Worm (Caenorhabditis elegans) whole organism, mixed stage, embryonic: ENCODE measurements around the gene F58A6.2.

Experiments
- M03D4.4 ChIP-seq: sonication (generic microtip); optimal IDR thresholded peaks from 2 replicates; lab custom pipeline; 2017; ENCODE audit warnings: mild to moderate bottlenecking, missing genetic modification characterization, missing compliant biosample characterization
- bed-3 ChIP-seq: fragments of 200-800 bp; sonication (Bioruptor generic); optimal IDR thresholded peaks from 3 replicates; lab custom pipeline; 2018; ENCODE audit warnings: mild to moderate bottlenecking, missing genetic modification characterization, moderate library complexity, missing compliant biosample characterization
- blmp-1 ChIP-seq: fragments of 150-350 bp; optimal IDR thresholded peaks from 2 replicates; lab custom pipeline; 2014; ENCODE audit warnings: missing biosample characterization, missing genetic modification characterization
- ceh-39 ChIP-seq: fragments of 150-350 bp; optimal IDR thresholded peaks from 2 replicates; lab custom pipeline; 2014; ENCODE audit warnings: missing biosample characterization, missing genetic modification characterization
- ceh-43 ChIP-seq: fragments of 200-800 bp; sonication (Bioruptor generic); optimal IDR thresholded peaks from 2 replicates; lab custom pipeline; 2018; ENCODE audit warnings: mild to moderate bottlenecking, missing genetic modification characterization, moderate library complexity, missing compliant biosample characterization
- ceh-83 ChIP-seq: fragments of 200-800 bp; sonication (Bioruptor generic); optimal IDR thresholded peaks from 2 replicates; lab custom pipeline; 2018; ENCODE audit warnings: mild to moderate bottlenecking, missing genetic modification characterization, missing compliant biosample characterization
- ces-1 ChIP-seq: fragments of 150-350 bp; optimal IDR thresholded peaks from 2 replicates; lab custom pipeline; 2014; ENCODE audit warnings: missing biosample characterization, missing genetic modification reagents, missing genetic modification characterization
- cnd-1 ChIP-seq: fragments of 200-800 bp; sonication (Bioruptor generic); optimal IDR thresholded peaks from 2 replicates; lab custom pipeline; 2018; ENCODE audit warnings: mild to moderate bottlenecking, missing genetic modification characterization, missing compliant biosample characterization
- elt-1 ChIP-seq: sonication (generic microtip); optimal IDR thresholded peaks from 2 replicates; lab custom pipeline; 2017; ENCODE audit warnings: missing genetic modification characterization, mild to moderate bottlenecking, missing compliant biosample characterization, antibody characterized with exemption, moderate library complexity, borderline replicate concordance; ENCODE audit not compliant: insufficient read depth
- elt-3 ChIP-seq: fragments of 150-350 bp; optimal IDR thresholded peaks from 2 replicates; lab custom pipeline; 2014; ENCODE audit warnings: missing biosample characterization, missing genetic modification characterization
- flh-1 ChIP-seq: fragments of 200-800 bp; sonication (Bioruptor generic); optimal IDR thresholded peaks from 2 replicates; lab custom pipeline; 2018; ENCODE audit warnings: mild to moderate bottlenecking, missing genetic modification characterization, moderate library complexity, missing compliant biosample characterization
- ham-2 ChIP-seq: fragments of 200-800 bp; sonication (Bioruptor generic); optimal IDR thresholded peaks from 2 replicates; lab custom pipeline; 2018; ENCODE audit warnings: mild to moderate bottlenecking, missing genetic modification characterization, missing compliant biosample characterization
- hlh-1 ChIP-seq: fragments of 150-350 bp; optimal IDR thresholded peaks from 2 replicates; lab custom pipeline; 2014; ENCODE audit warnings: missing biosample characterization, missing genetic modification reagents, missing genetic modification characterization
- lin-13 ChIP-seq: fragments of 150-350 bp; optimal IDR thresholded peaks from 2 replicates; lab custom pipeline; 2014; ENCODE audit warnings: missing biosample characterization, missing genetic modification characterization
- lin-32 ChIP-seq: fragments of 200-800 bp; sonication (Bioruptor generic); optimal IDR thresholded peaks from 2 replicates; lab custom pipeline; 2018; ENCODE audit warnings: mild to moderate bottlenecking, missing genetic modification characterization, missing compliant biosample characterization
- lsy-2 ChIP-seq: fragments of 150-350 bp; optimal IDR thresholded peaks from 2 replicates; lab custom pipeline; 2014; ENCODE audit warnings: missing biosample characterization, missing genetic modification characterization
- mab-5 ChIP-seq: fragments of 150-350 bp; optimal IDR thresholded peaks from 2 replicates; lab custom pipeline; 2014; ENCODE audit warnings: missing biosample characterization, missing genetic modification characterization
- mep-1 ChIP-seq: fragments of 150-350 bp; optimal IDR thresholded peaks from 2 replicates; lab custom pipeline; 2017; ENCODE audit warnings: missing biosample characterization, missing genetic modification reagents, missing genetic modification characterization, inconsistent platforms
- mls-2 ChIP-seq: sonication (generic microtip); optimal IDR thresholded peaks from 2 replicates; lab custom pipeline; 2016; ENCODE audit warnings: mild to moderate bottlenecking, missing genetic modification characterization, moderate library complexity, missing compliant biosample characterization
- nhr-12 ChIP-seq: fragments of 150-350 bp; optimal IDR thresholded peaks from 2 replicates; lab custom pipeline; 2014; ENCODE audit warnings: missing biosample characterization, missing genetic modification characterization
- nhr-2 ChIP-seq: fragments of 150-350 bp; optimal IDR thresholded peaks from 2 replicates; lab custom pipeline; 2014; ENCODE audit warnings: missing biosample characterization, missing genetic modification characterization
- nhr-237 ChIP-seq: fragments of 150-350 bp; optimal IDR thresholded peaks from 2 replicates; lab custom pipeline; 2014; ENCODE audit warnings: missing biosample characterization, missing genetic modification characterization
- nhr-28 ChIP-seq: fragments of 150-350 bp; optimal IDR thresholded peaks from 2 replicates; lab custom pipeline; 2014; ENCODE audit warnings: missing biosample characterization, missing genetic modification characterization
- nhr-76 ChIP-seq: sonication (generic microtip); optimal IDR thresholded peaks from 2 replicates; lab custom pipeline; 2017; ENCODE audit warnings: missing biosample characterization, missing genetic modification characterization
- pha-4 ChIP-seq: fragments of 150-350 bp; optimal IDR thresholded peaks from 2 replicates; lab custom pipeline; 2018; ENCODE audit warnings: missing biosample characterization, missing genetic modification reagents, missing genetic modification characterization
- snpc-4 ChIP-seq: fragments of 150-350 bp; optimal IDR thresholded peaks from 2 replicates; lab custom pipeline; 2014; ENCODE audit warnings: missing biosample characterization, missing genetic modification characterization
- tbx-8 ChIP-seq: fragments of 200-800 bp; sonication (Bioruptor generic); optimal IDR thresholded peaks from 2 replicates; lab custom pipeline; 2018; ENCODE audit warnings: mild to moderate bottlenecking, missing genetic modification characterization, moderate library complexity, missing compliant biosample characterization
- unc-120 ChIP-seq: sonication (generic microtip); optimal IDR thresholded peaks from 2 replicates; lab custom pipeline; 2017; ENCODE audit warnings: missing genetic modification characterization, missing compliant biosample characterization; ENCODE audit not compliant: poor library complexity, severe bottlenecking
- unc-39 ChIP-seq: fragments of 150-350 bp; optimal IDR thresholded peaks from 2 replicates; lab custom pipeline; 2014; ENCODE audit warnings: missing biosample characterization, missing genetic modification characterization
- unc-62 ChIP-seq: fragments of 150-350 bp; optimal IDR thresholded peaks from 2 replicates; lab custom pipeline; 2014; ENCODE audit warnings: missing biosample characterization, missing genetic modification reagents, missing genetic modification characterization
- zip-8 ChIP-seq: fragments of 150-350 bp; optimal IDR thresholded peaks from 2 replicates; lab custom pipeline; 2014; ENCODE audit warnings: missing biosample characterization, missing genetic modification characterization
- ztf-11 ChIP-seq: fragments of 150-350 bp; optimal IDR thresholded peaks from 2 replicates; lab custom pipeline; 2014; ENCODE audit warnings: missing biosample characterization, missing genetic modification characterization

Gene F58A6.2

DNA sequence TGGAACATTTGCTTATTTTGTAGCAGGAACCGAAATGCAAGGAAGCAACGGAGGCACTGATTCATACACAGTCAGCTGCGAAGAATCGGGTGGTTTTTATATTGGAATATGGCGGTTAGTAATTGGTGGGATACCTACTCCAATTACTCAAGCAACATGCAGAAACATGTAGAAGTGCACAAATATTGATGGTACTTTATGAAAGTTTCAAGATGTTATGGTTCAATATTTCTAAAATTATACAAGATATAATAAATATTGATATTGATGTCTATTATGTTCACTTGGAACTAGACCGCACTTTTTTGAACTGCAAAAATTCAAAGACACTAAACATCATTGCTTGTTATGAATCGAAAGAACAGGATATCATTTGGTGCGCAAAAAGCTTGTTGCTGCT is 42.6 kb upstream of the F58A6.2 start, which contains the start of gene C04G6.13:
Gene C04G6.13 (plus strand): TSS at position 301 of the 400 bp plus-strand sequence.
- TF ChIP-seq ces-1 (GFP tag; lab: Kevin White, UChicago) (no peak), unc-39 (tag; lab: Kevin White, UChicago) (no peak), cnd-1 (tag; lab: Kevin White, UChicago) (no peak), elt-3 (tag; lab: Kevin White, UChicago) (no peak), nhr-12 (tag; lab: Kevin White, UChicago) (no peak), mep-1 (tag; lab: Kevin White, UChicago) (no peak), nhr-76 (no peak), snpc-4 (no peak), elt-1 (tag; lab: Kevin White, UChicago) (no peak), flh-1 (GFP tag; lab: Kevin White, UChicago) (no peak), pha-4 (no peak), nhr-28 (tag; lab: Kevin White, UChicago) (no peak)

DNA sequence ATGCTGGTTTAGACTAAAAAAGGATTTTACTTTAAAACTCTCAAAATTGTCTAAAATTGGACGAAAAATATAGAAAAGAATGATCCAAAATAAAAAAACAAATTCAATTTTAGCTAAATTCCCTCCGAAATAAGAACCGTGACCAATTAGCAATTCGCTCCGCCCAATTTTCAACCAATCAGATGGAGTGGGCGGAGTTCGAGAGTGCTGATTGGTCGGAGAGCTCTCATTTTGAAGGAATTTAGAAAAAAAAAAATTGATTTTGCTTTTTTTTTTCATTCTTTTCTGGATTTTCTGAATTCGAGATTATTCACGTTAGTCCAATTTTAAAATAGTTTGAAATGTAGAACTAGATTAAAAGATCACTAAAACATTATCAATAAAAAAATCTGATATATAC is 37.5 kb upstream of the F58A6.2 start:
- TF ChIP-seq lin-32 (GFP tag; lab: Kevin White, UChicago) = no peak

DNA sequence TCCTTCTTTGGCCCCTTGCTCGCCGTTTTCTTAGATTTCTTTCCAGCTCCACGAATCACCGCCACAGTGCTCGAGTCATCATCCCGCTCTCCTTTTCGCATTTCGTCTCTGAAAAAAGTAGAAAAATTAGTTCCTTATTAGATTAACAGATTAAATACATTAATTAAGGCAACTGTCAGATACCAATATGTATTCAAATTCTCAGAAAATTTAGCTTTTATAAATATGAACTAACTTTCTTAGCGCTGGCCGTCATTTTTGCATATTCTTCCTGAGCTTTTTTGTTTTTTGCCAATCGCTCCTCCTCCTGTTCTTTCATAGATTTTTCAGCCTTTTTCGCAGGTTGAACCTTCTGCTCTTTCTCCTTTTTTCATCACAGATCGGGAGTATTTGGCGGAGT is 36.9 kb upstream of the F58A6.2 start, which contains the start of gene C04G6.6:
Gene C04G6.6 (minus strand): TSS at position 101 of the 400 bp plus-strand sequence.
- TF ChIP-seq elt-3 (tag; lab: Kevin White, UChicago) (no peak), blmp-1 (tag; lab: Kevin White, UChicago) (no peak), nhr-2 (tag; lab: Kevin White, UChicago) (no peak), unc-120 (no peak), tbx-8 (GFP tag; lab: Kevin White, UChicago) (no peak), mls-2 (no peak), mab-5 (no peak), nhr-28 (tag; lab: Kevin White, UChicago) (no peak), nhr-12 (tag; lab: Kevin White, UChicago) (no peak), ceh-43 (GFP tag; lab: Kevin White, UChicago) (no peak), ztf-11 (tag; lab: Kevin White, UChicago) (no peak), ces-1 (GFP tag; lab: Kevin White, UChicago) (no peak), mep-1 (tag; lab: Kevin White, UChicago) (no peak), nhr-237 (tag; lab: Kevin White, UChicago) (no peak)
- TF ChIP-seq, all 35 proteins: peak for 0

DNA sequence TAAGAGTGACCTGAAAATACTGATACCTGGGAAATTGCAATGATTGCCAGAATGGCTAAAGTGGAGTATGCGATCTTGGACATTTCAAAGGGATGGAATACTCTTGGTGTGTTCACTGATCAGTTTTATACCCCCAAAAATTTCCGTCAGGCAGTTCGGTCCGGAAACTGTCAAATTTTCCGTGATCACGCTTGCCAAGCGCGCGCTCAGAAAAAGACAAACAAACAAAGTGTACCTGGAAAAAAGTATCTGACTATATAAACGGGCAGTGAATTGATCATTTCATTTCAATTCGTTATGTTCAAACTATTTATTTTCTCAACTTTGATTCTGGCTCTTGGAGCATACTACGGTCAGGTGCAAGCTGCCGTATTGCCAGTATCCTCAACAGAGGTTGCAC is 34.8 kb upstream of the F58A6.2 start, which contains the start of the genes idpb-3 and idpb-1:
Gene idpb-3 (minus strand): TSS at position 101 of the 400 bp plus-strand sequence.
Gene idpb-1 (plus strand): TSS at position 284 of the 400 bp plus-strand sequence.
- TF ChIP-seq unc-120 (no peak), ceh-39 (tag; lab: Kevin White, UChicago) (no peak), elt-3 (tag; lab: Kevin White, UChicago) (no peak), blmp-1 (tag; lab: Kevin White, UChicago) (no peak), lin-32 (GFP tag; lab: Kevin White, UChicago) (no peak), lsy-2 (tag; lab: Kevin White, UChicago) (no peak), cnd-1 (tag; lab: Kevin White, UChicago) (no peak), zip-8 (tag; lab: Kevin White, UChicago) (no peak), mls-2 (no peak), ceh-83 (no peak), lin-13 (tag; lab: Kevin White, UChicago) (no peak), M03D4.4 (tag; lab: Kevin White, UChicago) (no peak), unc-39 (tag; lab: Kevin White, UChicago) (no peak)
- TF ChIP-seq, all 35 proteins: peak for 0

DNA sequence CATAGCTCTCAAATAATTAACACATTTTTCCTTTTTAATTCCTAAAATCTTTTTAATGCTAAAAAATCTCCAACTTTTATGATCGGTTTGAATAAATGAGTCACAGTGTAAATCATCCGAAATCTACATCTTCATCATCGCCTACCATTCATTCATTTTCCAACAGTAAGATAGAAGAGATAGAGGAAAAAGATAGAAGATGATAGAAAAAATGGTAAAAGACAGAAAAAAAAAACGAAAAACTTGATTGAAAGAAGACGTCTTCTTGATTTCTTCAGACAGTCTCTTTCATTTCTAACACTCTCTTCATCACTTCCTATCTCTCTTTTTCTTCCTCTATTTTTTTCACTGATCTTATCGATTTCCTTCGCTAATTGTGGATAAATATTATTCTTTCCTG is 33.3 kb upstream of the F58A6.2 start:
- no peak for TF ChIP-seq nhr-237 (tag; lab: Kevin White, UChicago)
- TF ChIP-seq unc-62 (GFP tag; lab: Kevin White, UChicago) = no peak
- no peak for TF ChIP-seq nhr-12 (tag; lab: Kevin White, UChicago)
- no peak for TF ChIP-seq hlh-1 (tag; lab: Kevin White, UChicago)
- TF ChIP-seq elt-1 (tag; lab: Kevin White, UChicago) = no peak
- no peak for TF ChIP-seq elt-3 (tag; lab: Kevin White, UChicago)
- TF ChIP-seq lin-32 (GFP tag; lab: Kevin White, UChicago) = no peak
- no peak for TF ChIP-seq ham-2 (GFP tag; lab: Kevin White, UChicago)
- no peak for TF ChIP-seq ceh-43 (GFP tag; lab: Kevin White, UChicago)
- TF ChIP-seq mab-5 = no peak
- TF ChIP-seq mep-1 (tag; lab: Kevin White, UChicago) = no peak
- no peak for TF ChIP-seq pha-4
- no peak for TF ChIP-seq snpc-4
- no peak for TF ChIP-seq bed-3 (GFP tag; lab: Kevin White, UChicago)
- no peak for TF ChIP-seq cnd-1 (tag; lab: Kevin White, UChicago)
